Fruit fly (Drosophila melanogaster) whole organism, embryonic: ENCODE measurements around the gene Atat.

Experiments used
- CG10462 ChIP-seq: fragments of 200-800 bp; sonication (Bioruptor generic); optimal IDR thresholded peaks from 2 replicates; lab custom pipeline; 2016; ENCODE audit warnings: missing biosample characterization, missing genetic modification characterization
- CG11093 ChIP-seq: fragments of 200-800 bp; sonication (Bioruptor generic); IDR thresholded peaks from 3 replicates; pipeline ENCODE4 v1.3.6; 2022; ENCODE audit warnings: missing biosample characterization, missing genetic modification characterization
- CG14014 ChIP-seq: fragments of 200-800 bp; sonication (Bioruptor generic); IDR thresholded peaks from 2 replicates; pipeline ENCODE4 v1.3.6; 2022; ENCODE audit warnings: missing biosample characterization, missing genetic modification characterization
- CG14667 ChIP-seq: fragments of 200-800 bp; sonication (Bioruptor generic); IDR thresholded peaks from 2 replicates; pipeline ENCODE4 v1.3.6; 2022; ENCODE audit warnings: missing biosample characterization, missing genetic modification characterization
- CG14710 ChIP-seq: fragments of 200-800 bp; sonication (Bioruptor generic); optimal IDR thresholded peaks from 3 replicates; lab custom pipeline; 2019; ENCODE audit warnings: missing biosample characterization, mild to moderate bottlenecking, missing genetic modification characterization, moderate library complexity
- CG15011 ChIP-seq: fragments of 200-800 bp; sonication (Bioruptor generic); optimal IDR thresholded peaks from 3 replicates; lab custom pipeline; 2018; ENCODE audit warnings: missing biosample characterization, mild to moderate bottlenecking, missing genetic modification characterization
- CG15479 ChIP-seq: fragments of 200-800 bp; sonication (Bioruptor generic); optimal IDR thresholded peaks from 3 replicates; lab custom pipeline; 2019; ENCODE audit warnings: missing biosample characterization, mild to moderate bottlenecking, missing genetic modification characterization, moderate library complexity
- CG15601 ChIP-seq: fragments of 200-800 bp; sonication (Bioruptor generic); optimal IDR thresholded peaks from 3 replicates; lab custom pipeline; 2019; ENCODE audit warnings: missing biosample characterization, mild to moderate bottlenecking, missing genetic modification characterization, moderate library complexity
- CG16779 ChIP-seq: fragments of 200-800 bp; sonication (Bioruptor generic); IDR thresholded peaks from 2 replicates; pipeline ENCODE4 v1.3.6; 2022; ENCODE audit warnings: missing biosample characterization, missing genetic modification characterization
- CG17186 ChIP-seq: fragments of 200-800 bp; sonication (Bioruptor generic); optimal IDR thresholded peaks from 3 replicates; lab custom pipeline; 2017; ENCODE audit warnings: missing biosample characterization, missing genetic modification reagents, missing genetic modification characterization
- CG2678 ChIP-seq: fragments of 200-800 bp; sonication (Bioruptor generic); optimal IDR thresholded peaks from 3 replicates; lab custom pipeline; 2019; ENCODE audit warnings: missing biosample characterization, mild to moderate bottlenecking, missing genetic modification characterization, moderate library complexity
- CG3065 ChIP-seq: fragments of 200-800 bp; sonication (Bioruptor generic); optimal IDR thresholded peaks from 2 replicates; lab custom pipeline; 2016; ENCODE audit warnings: missing biosample characterization, missing genetic modification characterization
- CG3163 ChIP-seq: fragments of 200-800 bp; sonication (Bioruptor generic); optimal IDR thresholded peaks from 3 replicates; lab custom pipeline; 2016; ENCODE audit warnings: missing biosample characterization, missing genetic modification characterization
- CG32532 ChIP-seq: fragments of 200-800 bp; sonication (Bioruptor generic); IDR thresholded peaks from 2 replicates; pipeline ENCODE4 v1.3.6; 2022; ENCODE audit warnings: missing biosample characterization, missing genetic modification characterization
- CG32767 ChIP-seq: fragments of 200-800 bp; sonication (Bioruptor generic); IDR thresholded peaks from 2 replicates; pipeline ENCODE4 v1.3.6; 2022; ENCODE audit warnings: missing biosample characterization, missing genetic modification characterization
- CG42726 ChIP-seq: fragments of 200-800 bp; sonication (Bioruptor generic); IDR thresholded peaks from 2 replicates; pipeline ENCODE4 v1.3.6; 2022; ENCODE audit warnings: missing biosample characterization, missing genetic modification characterization; ENCODE audit not compliant: partially characterized antibody
- CG4424 ChIP-seq: fragments of 200-800 bp; sonication (Bioruptor generic); optimal IDR thresholded peaks from 3 replicates; lab custom pipeline; 2016; ENCODE audit warnings: missing biosample characterization, missing genetic modification characterization
- CG4820 ChIP-seq: fragments of 200-800 bp; sonication (Bioruptor generic); optimal IDR thresholded peaks from 3 replicates; lab custom pipeline; 2016; ENCODE audit warnings: missing biosample characterization, missing genetic modification characterization
- CG5953 ChIP-seq: fragments of 200-800 bp; sonication (Bioruptor generic); IDR thresholded peaks from 2 replicates; pipeline ENCODE4 v1.3.6; 2022; ENCODE audit warnings: missing biosample characterization, missing genetic modification characterization
- CG6683 ChIP-seq: fragments of 200-800 bp; sonication (Bioruptor generic); optimal IDR thresholded peaks from 2 replicates; lab custom pipeline; 2017; ENCODE audit warnings: missing biosample characterization, mild to moderate bottlenecking, missing genetic modification characterization, missing genetic modification reagents
- CG6854 ChIP-seq: fragments of 200-800 bp; sonication (Bioruptor generic); optimal IDR thresholded peaks from 3 replicates; lab custom pipeline; 2017; ENCODE audit warnings: missing biosample characterization, mild to moderate bottlenecking, missing genetic modification characterization
- CG9876 ChIP-seq: fragments of 200-800 bp; sonication (Bioruptor generic); optimal IDR thresholded peaks from 2 replicates; lab custom pipeline; 2016; ENCODE audit warnings: missing biosample characterization, missing genetic modification characterization
- Dek ChIP-seq: fragments of 200-800 bp; sonication (Bioruptor generic); optimal IDR thresholded peaks from 3 replicates; lab custom pipeline; 2019; ENCODE audit warnings: missing biosample characterization, mild to moderate bottlenecking, missing genetic modification characterization, moderate library complexity
- Dfd ChIP-seq, 2 experiments: fragments of >200 bp; optimal IDR thresholded peaks; 2 replicates each; lab custom pipeline; 2017; ENCODE audit warnings: missing biosample characterization in 2 of 2, missing genetic modification characterization in 2 of 2
- Hey ChIP-seq: fragments of 200-800 bp; sonication (Bioruptor generic); optimal IDR thresholded peaks from 3 replicates; lab custom pipeline; 2018; ENCODE audit warnings: missing biosample characterization, mild to moderate bottlenecking, missing genetic modification characterization
- Hr39 ChIP-seq: fragments of >200 bp; optimal IDR thresholded peaks from 2 replicates; lab custom pipeline; 2017
- Lim3 ChIP-seq: fragments of 200-800 bp; sonication (Bioruptor generic); IDR thresholded peaks from 2 replicates; pipeline ENCODE4 v1.3.6; 2022; ENCODE audit warnings: missing biosample characterization, missing genetic modification characterization
- Max ChIP-seq: fragments of 200-800 bp; sonication (Bioruptor generic); optimal IDR thresholded peaks from 2 replicates; lab custom pipeline; 2016; ENCODE audit warnings: missing biosample characterization, mild to moderate bottlenecking, missing genetic modification characterization
- Nf-YA ChIP-seq: fragments of 200-800 bp; sonication (Bioruptor generic); IDR thresholded peaks from 2 replicates; pipeline ENCODE4 v1.3.6; 2022; ENCODE audit warnings: missing biosample characterization, missing genetic modification characterization
- Poxn ChIP-seq: fragments of 200-800 bp; sonication (Bioruptor generic); IDR thresholded peaks from 2 replicates; pipeline ENCODE4 v1.3.6; 2022; ENCODE audit warnings: missing biosample characterization, missing genetic modification characterization
- Rfx ChIP-seq: fragments of 200-800 bp; sonication (Bioruptor generic); IDR thresholded peaks from 2 replicates; pipeline ENCODE4 v1.3.6; 2022; ENCODE audit warnings: missing biosample characterization, missing genetic modification characterization
- Scr ChIP-seq: fragments of 200-800 bp; sonication (Bioruptor generic); IDR thresholded peaks from 2 replicates; pipeline ENCODE4 v1.3.6; 2022; ENCODE audit warnings: missing biosample characterization, missing genetic modification characterization; ENCODE audit not compliant: partially characterized antibody
- Sox100B ChIP-seq: fragments of 200-800 bp; sonication (Bioruptor generic); optimal IDR thresholded peaks from 3 replicates; lab custom pipeline; 2018; ENCODE audit warnings: missing biosample characterization, mild to moderate bottlenecking, missing genetic modification characterization
- Vsx1 ChIP-seq: fragments of 200-800 bp; sonication (Bioruptor generic); optimal IDR thresholded peaks from 2 replicates; lab custom pipeline; 2017; ENCODE audit warnings: missing biosample characterization, mild to moderate bottlenecking, missing genetic modification characterization, missing genetic modification reagents
- bbx ChIP-seq: fragments of 200-800 bp; sonication (Bioruptor generic); IDR thresholded peaks from 2 replicates; pipeline ENCODE4 v1.3.6; 2022; ENCODE audit warnings: missing biosample characterization, missing genetic modification characterization; ENCODE audit not compliant: partially characterized antibody
- br ChIP-seq: fragments of >200 bp; optimal IDR thresholded peaks from 2 replicates; lab custom pipeline; 2017
- bsh ChIP-seq, 2 experiments: fragments of 200-800 bp; sonication (Bioruptor generic); optimal IDR thresholded peaks; 2 replicates each; lab custom pipeline; 2017 to 2018; ENCODE audit warnings: mild to moderate bottlenecking in 2 of 2, missing biosample characterization in 2 of 2, missing genetic modification characterization in 2 of 2, moderate library complexity in 1 of 2
- chif ChIP-seq, 2 experiments: fragments of 200-800 bp; sonication (Bioruptor generic); optimal IDR thresholded peaks; 3 replicates each; lab custom pipeline; 2016; ENCODE audit warnings: missing biosample characterization in 2 of 2, missing genetic modification characterization in 2 of 2
- chm ChIP-seq: fragments of 200-800 bp; sonication (Bioruptor generic); IDR thresholded peaks from 2 replicates; pipeline ENCODE4 v1.3.6; 2022; ENCODE audit warnings: missing biosample characterization, missing genetic modification characterization
- ci ChIP-seq: fragments of 200-800 bp; sonication (Bioruptor generic); IDR thresholded peaks from 3 replicates; pipeline ENCODE4 v1.3.6; 2022; ENCODE audit warnings: missing biosample characterization, missing genetic modification characterization
- disco-r ChIP-seq: fragments of 200-800 bp; sonication (Bioruptor generic); optimal IDR thresholded peaks from 2 replicates; lab custom pipeline; 2016; ENCODE audit warnings: missing biosample characterization, missing genetic modification characterization
- ems ChIP-seq: fragments of 200-800 bp; sonication (Bioruptor generic); optimal IDR thresholded peaks from 3 replicates; lab custom pipeline; 2016; ENCODE audit warnings: missing biosample characterization, missing genetic modification characterization
- fd102C ChIP-seq: fragments of 200-800 bp; sonication (Bioruptor generic); optimal IDR thresholded peaks from 2 replicates; lab custom pipeline; 2018; ENCODE audit warnings: missing biosample characterization, mild to moderate bottlenecking, missing genetic modification characterization, moderate library complexity
- fd96Cb ChIP-seq: fragments of 200-800 bp; sonication (Bioruptor generic); optimal IDR thresholded peaks from 2 replicates; lab custom pipeline; 2018; ENCODE audit warnings: missing biosample characterization, mild to moderate bottlenecking, missing genetic modification characterization, moderate library complexity
- jigr1 ChIP-seq: fragments of 200-800 bp; sonication (Bioruptor generic); IDR thresholded peaks from 3 replicates; pipeline ENCODE4 v1.3.6; 2022; ENCODE audit warnings: missing biosample characterization, missing genetic modification characterization
- ken ChIP-seq: fragments of 200-800 bp; sonication (Bioruptor generic); IDR thresholded peaks from 3 replicates; pipeline ENCODE4 v1.3.6; 2022; ENCODE audit warnings: missing biosample characterization, missing genetic modification characterization
- unpg ChIP-seq: fragments of 200-800 bp; sonication (Bioruptor generic); optimal IDR thresholded peaks from 3 replicates; lab custom pipeline; 2018; ENCODE audit warnings: missing biosample characterization, mild to moderate bottlenecking, missing genetic modification characterization, moderate library complexity
- wdn ChIP-seq: fragments of 200-800 bp; sonication (Bioruptor generic); IDR thresholded peaks from 2 replicates; pipeline ENCODE4 v1.3.6; 2022; ENCODE audit warnings: missing biosample characterization, missing genetic modification characterization
- wek ChIP-seq: fragments of 200-800 bp; sonication (Bioruptor generic); optimal IDR thresholded peaks from 3 replicates; lab custom pipeline; 2018; ENCODE audit warnings: missing biosample characterization, mild to moderate bottlenecking, missing genetic modification characterization, moderate library complexity
- zfh2 ChIP-seq: fragments of 200-800 bp; sonication (Bioruptor generic); optimal IDR thresholded peaks from 2 replicates; lab custom pipeline; 2016; ENCODE audit warnings: missing biosample characterization, missing genetic modification characterization

The Atat gene

DNA sequence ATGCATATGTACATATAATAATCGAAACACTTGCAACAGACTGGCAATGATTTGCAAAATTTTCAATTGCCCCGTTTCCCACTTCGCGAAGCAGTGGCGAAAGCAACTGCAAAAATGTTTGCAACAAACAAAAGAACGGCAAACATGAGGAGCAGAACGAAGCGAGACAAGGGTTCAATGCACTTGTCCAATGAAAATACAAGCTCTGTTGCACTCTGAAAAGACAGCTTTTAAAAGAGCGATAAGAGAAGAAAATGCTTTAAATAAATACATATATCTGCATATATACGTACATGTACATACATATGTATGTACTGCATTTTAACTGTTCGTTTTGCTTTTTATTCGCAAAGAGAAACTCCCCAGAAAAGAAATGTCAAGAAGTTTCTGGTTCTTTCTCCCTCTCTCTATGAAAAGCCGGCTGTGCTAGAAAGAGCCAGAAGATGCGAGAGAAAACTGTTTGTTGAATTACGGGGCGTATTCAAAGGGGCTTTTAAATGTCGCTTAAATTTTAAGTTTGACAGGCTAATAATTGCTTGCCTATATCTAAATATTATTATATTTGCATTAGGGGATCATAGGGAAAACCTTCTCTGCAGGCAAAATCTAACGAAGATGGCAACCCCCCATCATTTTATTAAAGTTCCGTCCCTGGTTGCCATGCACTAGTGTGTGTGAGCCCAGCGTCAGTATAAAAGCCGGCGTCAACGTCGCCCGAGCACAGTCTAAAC, 43.0 kb downstream of the Atat start, which contains the start of gene Hsp27 (continued):
- TF ChIP-seq CG3065 (GFP tag; lab: Kevin White, UChicago) (peak; percentile 95), CG14014 (GFP tag; lab: Robert Waterston, UW) (peak; percentile 96), CG5953 (peak; percentile 97), ci (GFP tag; lab: Robert Waterston, UW) (peak; percentile 99), CG42726 (GFP tag; lab: Robert Waterston, UW) (peak; percentile 33; the same call in 1 of the 2 replicates), CG14710 (tag; lab: Kevin White, UChicago) (peak; percentile 97), CG16779 (GFP tag; lab: Robert Waterston, UW) (peak; percentile 97), fd96Cb (peak; percentile 99), Vsx1 (GFP tag; lab: Kevin White, UChicago) (peak; percentile 96), disco-r (peak; percentile 87), Rfx (peak; percentile 99), zfh2 (GFP tag; lab: Kevin White, UChicago) (peak; percentile 96), chm (GFP tag; lab: Robert Waterston, UW) (peak; percentile 98), Nf-YA (GFP tag; lab: Robert Waterston, UW) (peak; percentile 97), CG6683 (GFP tag; lab: Kevin White, UChicago) (peak; percentile 95), CG17186 (GFP tag; lab: Kevin White, UChicago) (peak; percentile 92), CG2678 (tag; lab: Kevin White, UChicago) (peak; percentile 98), br (no peak), bsh (GFP tag; optimal IDR thresholded peaks at IDR 0.05; lab: Kevin White, UChicago) (peak; percentile 99 to 100), Scr (no peak), CG15011 (GFP tag; lab: Kevin White, UChicago) (peak; percentile 96), CG15601 (tag; lab: Kevin White, UChicago) (peak; percentile 96), ems (GFP tag; lab: Kevin White, UChicago) (peak; percentile 99), CG15479 (no peak), wdn (GFP tag; lab: Robert Waterston, UW) (peak; percentile 96), Hr39 (no peak), fd102C (GFP tag; lab: Kevin White, UChicago) (peak; percentile 55), chif (GFP tag; optimal IDR thresholded peaks at IDR 0.05; lab: Kevin White, UChicago) (peak; percentile 88 to 92), CG32532 (peak; percentile 99), Poxn (peak; percentile 84), Dfd (GFP tag; optimal IDR thresholded peaks at IDR 0.05; lab: Kevin White, UChicago) (no peak), jigr1 (peak; percentile 98), Hey (tag; lab: Kevin White, UChicago) (peak; percentile 56), CG4424 (GFP tag; lab: Kevin White, UChicago) (peak; percentile 99), CG9876 (GFP tag; lab: Kevin White, UChicago) (peak; percentile 55), CG4820 (GFP tag; lab: Kevin White, UChicago) (peak; percentile 98), Dek (peak; percentile 97), ken (GFP tag; lab: Robert Waterston, UW) (peak; percentile 99), wek (GFP tag; lab: Kevin White, UChicago) (peak; percentile 80), bbx (GFP tag; lab: Robert Waterston, UW) (peak; percentile 22; the same call in 1 of the 2 replicates), Max (peak; percentile 98), CG3163 (peak; percentile 69), CG32767 (GFP tag; lab: Robert Waterston, UW) (peak; percentile 97), CG6854 (peak; percentile 95), CG14667 (GFP tag; lab: Robert Waterston, UW) (peak; percentile 98), Lim3 (GFP tag; lab: Robert Waterston, UW) (peak; percentile 95), Sox100B (GFP tag; lab: Kevin White, UChicago) (peak; percentile 97), CG11093 (peak; percentile 98), CG10462 (peak; percentile 95), unpg (GFP tag; lab: Kevin White, UChicago) (peak; percentile 99)
